Fruit fly (Drosophila melanogaster): Measurements from ENCODE around the gene CG6356.

The CG6356 gene

dm6 chr3R:24320342-24320711 lies 36.6 kb downstream of the CG6356 start:
- TF ChIP-seq CG6163 (GFP tag; IDR thresholded peaks at IDR 0.05) (0 out of 3 replicates have a peak, but pooled peaks have one; percentile 17), CG15336 (GFP tag; IDR thresholded peaks at IDR 0.05) (0 out of 2 replicates have a peak, but pooled peaks have one; percentile 30), CG31627 (GFP tag; optimal IDR thresholded peaks at IDR 0.05) (no peak)

- TF ChIP-seq CG11294 (GFP tag; IDR thresholded peaks at IDR 0.05) (no peak), CG15336 (GFP tag; IDR thresholded peaks at IDR 0.05) (no peak), CG8632 (GFP tag; optimal IDR thresholded peaks at IDR 0.05) (no peak), eg (GFP tag; IDR thresholded peaks at IDR 0.05) (0 out of 3 replicates have a peak, but pooled peaks have one; percentile 12), ss (GFP tag; optimal IDR thresholded peaks at IDR 0.05) (no peak), CG1621 (tag; optimal IDR thresholded peaks at IDR 0.05) (peak; percentile 93), lz (GFP tag; optimal IDR thresholded peaks at IDR 0.05) (no peak), Met (GFP tag; optimal IDR thresholded peaks at IDR 0.05) (no peak), CG6792 (GFP tag; optimal IDR thresholded peaks at IDR 0.05) (no peak)
Measured at dm6 chr3R:24333182-24333808, 49.5 kb downstream of the CG6356 start, which contains the start of the genes Rrp5 and Dis3. Gene Rrp5, minus strand, starts transcription at chr3R:24333316. Gene Dis3, plus strand, starts transcription at chr3R:24333433.

- TF ChIP-seq Lpt (GFP tag; optimal IDR thresholded peaks at IDR 0.05) (no peak), CG3919 (GFP tag; optimal IDR thresholded peaks at IDR 0.05) (no peak), esn (GFP tag; optimal IDR thresholded peaks at IDR 0.05) (no peak), spab (GFP tag; optimal IDR thresholded peaks at IDR 0.05) (no peak), dsx (GFP tag; optimal IDR thresholded peaks at IDR 0.05; ENCODE audit: poor library complexity, severe bottlenecking) (no peak), CG31627 (GFP tag; optimal IDR thresholded peaks at IDR 0.05) (no peak), Blimp-1 (GFP tag; optimal IDR thresholded peaks at IDR 0.05) (no peak), CG3032 (tag; optimal IDR thresholded peaks at IDR 0.05) (no peak), CG8319 (GFP tag; optimal IDR thresholded peaks at IDR 0.05) (no peak), Gug (GFP tag; IDR thresholded peaks at IDR 0.05) (no peak), Ets21C (GFP tag; optimal IDR thresholded peaks at IDR 0.05) (no peak)
Measured at dm6 chr3R:24336622-24337021, 52.9 kb downstream of the CG6356 start, which contains the start of gene CG6432. Gene CG6432, plus strand, starts transcription at chr3R:24336922.
